Worm (Caenorhabditis elegans): ENCODE data around the gene K08C7.7.

DNA sequence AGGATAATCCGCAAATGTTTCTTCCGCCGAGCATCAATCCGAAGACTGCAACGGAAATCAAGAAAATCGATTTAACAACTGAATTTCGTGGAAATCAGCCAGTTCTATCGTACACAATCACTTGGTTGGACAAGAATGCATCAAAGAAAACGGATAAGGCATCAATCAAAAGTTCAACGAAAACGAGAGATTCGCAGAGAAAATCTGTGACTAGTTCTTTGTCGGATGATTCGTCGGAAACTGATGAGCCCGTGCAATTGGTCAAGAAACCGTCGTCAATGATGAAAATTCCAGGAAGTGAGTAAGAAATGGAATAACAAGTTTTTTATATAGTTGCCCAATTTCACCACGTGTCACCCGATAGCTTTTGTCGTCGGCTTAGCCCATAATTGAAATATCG lies 41.9 kb downstream of the K08C7.7 start, which contains the start of gene R102.6:
- TF ChIP-seq dpl-1 (GFP tag; optimal IDR thresholded peaks at IDR 0.05) (no peak), pha-4 (tag; optimal IDR thresholded peaks at IDR 0.05) (no peak), sea-2 (GFP tag; IDR thresholded peaks at IDR 0.05) (no peak), mxl-1 (tag; optimal IDR thresholded peaks at IDR 0.05) (no peak), madf-10 (tag; optimal IDR thresholded peaks at IDR 0.05) (no peak), hsf-1 (GFP tag; IDR thresholded peaks at IDR 0.05) (no peak), snpc-1.3 (tag; optimal IDR thresholded peaks at IDR 0.05; ENCODE audit: insufficient read depth) (no peak), ama-1 (optimal IDR thresholded peaks at IDR 0.05) (no peak), ama-1 (GFP tag; optimal IDR thresholded peaks at IDR 0.05) (no peak)
